Worm (Caenorhabditis elegans) whole organism, L4/young adult: ENCODE results near the gene skr-12.

Source experiments
- W03F9.2 ChIP-seq: fragments of 150-350 bp; optimal IDR thresholded peaks from 2 replicates; lab custom pipeline; 2014; ENCODE audit warnings: missing biosample characterization, missing genetic modification characterization
- dao-5 ChIP-seq: sonication (generic microtip); optimal IDR thresholded peaks from 2 replicates; lab custom pipeline; 2016; ENCODE audit warnings: missing genotype, missing genetic modification characterization, moderate library complexity, missing compliant biosample characterization
- him-1 ChIP-seq: sonication (generic microtip); optimal IDR thresholded peaks from 2 replicates; lab custom pipeline; 2016; ENCODE audit warnings: missing genotype, missing genetic modification reagents, missing genetic modification characterization, missing compliant biosample characterization

Gene skr-12

DNA sequence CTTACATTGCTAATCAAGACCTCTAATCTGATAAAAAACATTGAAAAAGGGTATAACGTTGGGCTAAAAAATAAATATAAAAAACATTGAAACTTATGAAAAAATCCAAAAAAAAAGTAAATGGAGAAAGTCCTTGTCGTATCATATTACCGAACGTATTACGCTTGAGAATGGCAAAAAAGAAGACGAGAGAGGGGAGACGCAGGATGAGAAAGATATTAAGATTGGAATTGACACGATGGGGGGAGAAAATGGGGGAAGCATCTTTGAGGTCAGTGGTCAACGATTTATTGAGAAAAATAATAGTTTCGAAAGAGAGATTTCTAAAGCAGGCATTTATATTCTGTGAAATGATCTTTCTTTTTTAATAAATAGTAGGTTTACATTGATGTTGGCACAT is 42.2 kb downstream of the skr-12 start:
- TF ChIP-seq dao-5 (tag; lab: Kevin White, UChicago) (no peak), him-1 (tag; lab: Kevin White, UChicago) (no peak), W03F9.2 (no peak)

DNA sequence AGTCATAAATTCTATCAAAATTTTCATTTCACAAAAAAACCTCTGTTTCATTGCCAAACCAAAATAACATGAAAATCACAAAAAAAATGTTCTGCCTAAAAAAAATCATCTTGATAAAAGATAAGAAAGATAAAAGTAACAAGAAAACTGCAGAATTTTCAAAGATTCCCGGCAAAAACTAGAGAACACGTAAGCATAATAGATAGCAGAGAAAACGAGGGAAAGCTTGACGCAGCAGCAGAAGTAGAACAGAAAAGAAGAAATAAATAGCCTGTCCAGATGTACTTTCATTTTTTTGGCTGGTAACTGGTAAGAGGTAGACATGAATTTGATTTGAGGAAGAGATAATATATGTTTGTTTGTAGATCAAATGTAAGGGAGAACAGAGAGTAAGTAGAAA is 43.7 kb downstream of the skr-12 start:
- TF ChIP-seq him-1 (tag; lab: Kevin White, UChicago) (no peak), dao-5 (tag; lab: Kevin White, UChicago) (no peak), W03F9.2 (no peak)

DNA sequence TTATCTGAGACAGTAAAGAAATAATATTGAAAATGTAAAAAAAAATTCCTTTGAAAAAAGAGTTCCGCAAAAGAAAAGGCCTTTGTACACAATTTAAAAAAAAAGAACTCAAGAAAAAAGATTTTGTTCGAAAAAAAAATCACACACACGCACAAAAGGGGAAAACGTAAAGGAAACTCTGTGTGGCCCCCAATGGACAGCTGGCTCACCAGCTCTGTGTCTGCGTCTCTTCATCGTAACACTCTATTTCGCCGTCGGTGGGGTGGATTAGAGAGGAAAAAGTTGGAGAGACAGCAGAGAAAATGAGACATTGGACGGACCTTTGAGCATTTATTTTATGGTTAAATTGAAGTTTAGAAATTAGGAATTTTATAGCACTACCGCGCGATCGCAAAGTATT is 48.0 kb downstream of the skr-12 start:
- TF ChIP-seq him-1 (tag; lab: Kevin White, UChicago) (no peak), dao-5 (tag; lab: Kevin White, UChicago) (no peak), W03F9.2 (no peak)

DNA sequence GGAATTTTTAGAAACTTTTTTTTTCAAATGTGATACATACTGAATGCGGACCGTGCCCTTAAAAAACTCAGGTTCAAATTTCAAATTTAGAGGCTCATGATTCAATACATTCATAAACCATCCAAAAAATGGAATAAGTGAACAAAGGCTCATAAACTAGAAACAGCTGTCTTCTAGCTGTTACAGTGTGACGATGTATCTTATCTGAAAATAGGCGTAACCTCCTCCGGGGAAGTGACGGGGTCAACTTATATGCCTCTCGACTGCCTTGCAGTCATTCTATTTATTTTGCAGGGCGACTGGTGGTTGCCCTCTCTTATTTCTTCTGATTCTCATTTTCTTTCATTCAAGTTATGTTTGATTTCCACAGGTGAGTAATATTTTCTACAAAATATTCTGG is 49.0 kb downstream of the skr-12 start, which contains the start of gene Y116A8B.1:
TSS of gene Y116A8B.1 (plus strand) at position 301 of the 400 bp plus-strand sequence.
- TF ChIP-seq him-1 (tag; lab: Kevin White, UChicago) (no peak), dao-5 (tag; lab: Kevin White, UChicago) (no peak), W03F9.2 (no peak)
